Fruit fly (Drosophila melanogaster) whole organism, embryonic: ENCODE data around the gene CG3091.

Experiments used
- Aef1 ChIP-seq: fragments of 200-800 bp; sonication (Bioruptor generic); IDR thresholded peaks from 3 replicates; pipeline ENCODE4 v1.3.6; 2022; ENCODE audit warnings: missing biosample characterization, missing genetic modification characterization
- CG10565 ChIP-seq: fragments of 200-800 bp; sonication (Bioruptor generic); optimal IDR thresholded peaks from 3 replicates; lab custom pipeline; 2016; ENCODE audit warnings: missing biosample characterization, mild to moderate bottlenecking, missing genetic modification characterization
- CG10979 ChIP-seq: fragments of 200-800 bp; sonication (Bioruptor generic); optimal IDR thresholded peaks from 2 replicates; lab custom pipeline; 2018; ENCODE audit warnings: missing biosample characterization, mild to moderate bottlenecking, missing genetic modification characterization, moderate library complexity
- CG1233 ChIP-seq: fragments of 200-800 bp; sonication (Bioruptor generic); optimal IDR thresholded peaks from 4 replicates; lab custom pipeline; 2018; ENCODE audit warnings: missing biosample characterization, mild to moderate bottlenecking, missing genetic modification characterization
- CG12942 ChIP-seq: fragments of 200-800 bp; sonication (Bioruptor generic); optimal IDR thresholded peaks from 3 replicates; lab custom pipeline; 2016; ENCODE audit warnings: missing biosample characterization, missing genetic modification characterization
- CG13624 ChIP-seq: fragments of 200-800 bp; sonication (Bioruptor generic); optimal IDR thresholded peaks from 2 replicates; lab custom pipeline; 2016; ENCODE audit warnings: missing biosample characterization, missing genetic modification characterization
- CG14441 ChIP-seq: fragments of 200-800 bp; sonication (Bioruptor generic); IDR thresholded peaks from 2 replicates; pipeline ENCODE4 v1.3.6; 2022; ENCODE audit warnings: missing biosample characterization, missing genetic modification characterization
- CG16779 ChIP-seq: fragments of 200-800 bp; sonication (Bioruptor generic); IDR thresholded peaks from 2 replicates; pipeline ENCODE4 v1.3.6; 2022; ENCODE audit warnings: missing biosample characterization, missing genetic modification characterization
- CG16863 ChIP-seq: fragments of 200-800 bp; sonication (Bioruptor generic); optimal IDR thresholded peaks from 3 replicates; lab custom pipeline; 2016; ENCODE audit warnings: missing biosample characterization, missing genetic modification characterization
- CG17328 ChIP-seq: fragments of 200-800 bp; sonication (Bioruptor generic); IDR thresholded peaks from 2 replicates; pipeline ENCODE4 v1.3.6; 2022; ENCODE audit warnings: missing biosample characterization, missing genetic modification characterization
- CG17912 ChIP-seq: fragments of 200-800 bp; sonication (Bioruptor generic); optimal IDR thresholded peaks from 2 replicates; lab custom pipeline; 2018; ENCODE audit warnings: missing biosample characterization, mild to moderate bottlenecking, missing genetic modification characterization
- CG2678 ChIP-seq: fragments of 200-800 bp; sonication (Bioruptor generic); optimal IDR thresholded peaks from 3 replicates; lab custom pipeline; 2019; ENCODE audit warnings: missing biosample characterization, mild to moderate bottlenecking, missing genetic modification characterization, moderate library complexity
- CG2712 ChIP-seq: fragments of 200-800 bp; optimal IDR thresholded peaks from 3 replicates; lab custom pipeline; 2019; ENCODE audit warnings: missing biosample characterization, mild to moderate bottlenecking, missing genetic modification characterization, moderate library complexity
- CG32767 ChIP-seq: fragments of 200-800 bp; sonication (Bioruptor generic); IDR thresholded peaks from 2 replicates; pipeline ENCODE4 v1.3.6; 2022; ENCODE audit warnings: missing biosample characterization, missing genetic modification characterization
- CG33213 ChIP-seq: fragments of 200-800 bp; sonication (Bioruptor generic); optimal IDR thresholded peaks from 3 replicates; lab custom pipeline; 2016; ENCODE audit warnings: missing biosample characterization, missing genetic modification characterization
- CG6254 ChIP-seq: fragments of 200-800 bp; sonication (Bioruptor generic); optimal IDR thresholded peaks from 3 replicates; lab custom pipeline; 2017; ENCODE audit warnings: mild to moderate bottlenecking, missing biosample characterization, missing genetic modification reagents, missing genetic modification characterization
- CG6765 ChIP-seq: fragments of 200-800 bp; sonication (Bioruptor generic); optimal IDR thresholded peaks from 3 replicates; lab custom pipeline; 2017; ENCODE audit warnings: missing biosample characterization, mild to moderate bottlenecking, missing genetic modification characterization
- CG7745 ChIP-seq: fragments of 200-800 bp; sonication (Bioruptor generic); optimal IDR thresholded peaks from 2 replicates; lab custom pipeline; 2018; ENCODE audit warnings: missing biosample characterization, mild to moderate bottlenecking, missing genetic modification characterization, moderate library complexity
- CG8290 ChIP-seq, 3 experiments: fragments of 200-800 bp; sonication (Bioruptor generic); optimal IDR thresholded peaks; 2 replicates each; lab custom pipeline; 2016 to 2019; ENCODE audit warnings: missing biosample characterization in 3 of 3, missing genetic modification characterization in 3 of 3, mild to moderate bottlenecking in 2 of 3, moderate library complexity in 1 of 3
- CG8924 ChIP-seq: fragments of 200-800 bp; optimal IDR thresholded peaks from 3 replicates; lab custom pipeline; 2019; ENCODE audit warnings: missing biosample characterization, mild to moderate bottlenecking, missing genetic modification characterization, moderate library complexity
- D ChIP-seq, 2 experiments: fragments of 200-800 bp in 1 of 2; fragments of >200 bp in 1 of 2; sonication (Bioruptor generic) in 1 of 2; optimal IDR thresholded peaks; 2 replicates in 1 of 2; 3 replicates in 1 of 2; lab custom pipeline; 2017; ENCODE audit warnings: mild to moderate bottlenecking in 1 of 2, missing biosample characterization in 1 of 2, missing genetic modification characterization in 1 of 2, missing genetic modification reagents in 1 of 2
- Dbx ChIP-seq: fragments of 200-800 bp; sonication (Bioruptor generic); IDR thresholded peaks from 3 replicates; pipeline ENCODE4 v1.3.6; 2022; ENCODE audit warnings: missing biosample characterization, missing genetic modification characterization
- Dp ChIP-seq: fragments of 200-800 bp; sonication (Bioruptor generic); optimal IDR thresholded peaks from 2 replicates; lab custom pipeline; 2018; ENCODE audit warnings: missing biosample characterization, mild to moderate bottlenecking, missing genetic modification characterization, moderate library complexity
- Elba2 ChIP-seq: fragments of 200-800 bp; sonication (Bioruptor generic); optimal IDR thresholded peaks from 3 replicates; lab custom pipeline; 2016; ENCODE audit warnings: missing biosample characterization, missing genetic modification characterization
- H15 ChIP-seq: fragments of 200-800 bp; sonication (Bioruptor generic); IDR thresholded peaks from 3 replicates; pipeline ENCODE4 v1.3.6; 2022; ENCODE audit warnings: missing biosample characterization, missing genetic modification characterization
- HLHmδ ChIP-seq: fragments of 200-800 bp; sonication (Bioruptor generic); optimal IDR thresholded peaks from 2 replicates; lab custom pipeline; 2018; ENCODE audit warnings: missing biosample characterization, mild to moderate bottlenecking, missing genetic modification characterization, moderate library complexity
- Mes4 ChIP-seq: fragments of 200-800 bp; sonication (Bioruptor generic); optimal IDR thresholded peaks from 2 replicates; lab custom pipeline; 2016; ENCODE audit warnings: missing biosample characterization, missing genetic modification characterization
- NC2β ChIP-seq: fragments of 200-800 bp; sonication (Bioruptor generic); optimal IDR thresholded peaks from 2 replicates; lab custom pipeline; 2016; ENCODE audit warnings: missing biosample characterization, missing genetic modification characterization
- Scr ChIP-seq: fragments of 200-800 bp; sonication (Bioruptor generic); IDR thresholded peaks from 2 replicates; pipeline ENCODE4 v1.3.6; 2022; ENCODE audit warnings: missing biosample characterization, missing genetic modification characterization; ENCODE audit not compliant: partially characterized antibody
- ac ChIP-seq: fragments of 200-800 bp; sonication (Bioruptor generic); optimal IDR thresholded peaks from 3 replicates; lab custom pipeline; 2017; ENCODE audit warnings: missing biosample characterization, mild to moderate bottlenecking, missing genetic modification characterization
- al ChIP-seq: fragments of 200-800 bp; sonication (Bioruptor generic); IDR thresholded peaks from 2 replicates; pipeline ENCODE4 v1.3.6; 2022; ENCODE audit warnings: missing biosample characterization, missing genetic modification characterization
- corto ChIP-seq: fragments of 200-800 bp; sonication (Bioruptor generic); optimal IDR thresholded peaks from 2 replicates; lab custom pipeline; 2016; ENCODE audit warnings: missing biosample characterization, mild to moderate bottlenecking, missing genetic modification characterization, moderate library complexity
- disco-r ChIP-seq: fragments of 200-800 bp; sonication (Bioruptor generic); optimal IDR thresholded peaks from 2 replicates; lab custom pipeline; 2016; ENCODE audit warnings: missing biosample characterization, missing genetic modification characterization
- dysf ChIP-seq: fragments of 200-800 bp; sonication (Bioruptor generic); IDR thresholded peaks from 3 replicates; pipeline ENCODE4 v1.3.6; 2022; ENCODE audit warnings: missing biosample characterization, missing genetic modification characterization
- emc ChIP-seq: fragments of 200-800 bp; sonication (Bioruptor generic); optimal IDR thresholded peaks from 2 replicates; lab custom pipeline; 2016; ENCODE audit warnings: missing biosample characterization, missing genetic modification characterization
- ind ChIP-seq: fragments of 200-800 bp; sonication (Bioruptor generic); optimal IDR thresholded peaks from 3 replicates; lab custom pipeline; 2016; ENCODE audit warnings: missing biosample characterization, missing genetic modification characterization
- kah ChIP-seq: fragments of 200-800 bp; sonication (Bioruptor generic); optimal IDR thresholded peaks from 2 replicates; lab custom pipeline; 2018; ENCODE audit warnings: missing biosample characterization, mild to moderate bottlenecking, missing genetic modification characterization
- lbe ChIP-seq: fragments of 200-800 bp; sonication (Bioruptor generic); optimal IDR thresholded peaks from 2 replicates; lab custom pipeline; 2016; ENCODE audit warnings: missing biosample characterization, mild to moderate bottlenecking, missing genetic modification characterization
- nerfin-2 ChIP-seq: fragments of 200-800 bp; sonication (Bioruptor generic); IDR thresholded peaks from 2 replicates; pipeline ENCODE4 v1.3.6; 2022; ENCODE audit warnings: missing biosample characterization, missing genetic modification characterization; ENCODE audit not compliant: partially characterized antibody
- oc ChIP-seq: fragments of 200-800 bp; sonication (Bioruptor generic); optimal IDR thresholded peaks from 2 replicates; lab custom pipeline; 2018; ENCODE audit warnings: missing biosample characterization, mild to moderate bottlenecking, missing genetic modification characterization, moderate library complexity
- prd ChIP-seq, 3 experiments: fragments of >200 bp in 2 of 3; fragments of 200-800 bp in 1 of 3; sonication (Bioruptor generic) in 1 of 3; optimal IDR thresholded peaks in 2 of 3; IDR thresholded peaks in 1 of 3; 2 replicates in 2 of 3; 3 replicates in 1 of 3; pipeline versions ENCODE4 v1.3.6 to Lab custom; 2017 to 2022; ENCODE audit warnings: missing biosample characterization in 1 of 3, missing genetic modification characterization in 1 of 3
- shn ChIP-seq: fragments of 200-800 bp; sonication (Bioruptor generic); optimal IDR thresholded peaks from 3 replicates; lab custom pipeline; 2016; ENCODE audit warnings: missing biosample characterization, missing genetic modification characterization
- slou ChIP-seq: fragments of 200-800 bp; sonication (Bioruptor generic); optimal IDR thresholded peaks from 3 replicates; lab custom pipeline; 2016; ENCODE audit warnings: missing biosample characterization, missing genetic modification characterization
- sob ChIP-seq: fragments of 200-800 bp; sonication (Bioruptor generic); IDR thresholded peaks from 2 replicates; pipeline ENCODE4 v1.3.6; 2022; ENCODE audit warnings: missing biosample characterization, missing genetic modification characterization
- sr ChIP-seq: fragments of 200-800 bp; sonication (Bioruptor generic); IDR thresholded peaks from 3 replicates; pipeline ENCODE4 v1.3.6; 2022; ENCODE audit warnings: missing biosample characterization, missing genetic modification characterization
- tap ChIP-seq: fragments of 200-800 bp; optimal IDR thresholded peaks from 3 replicates; lab custom pipeline; 2019; ENCODE audit warnings: missing biosample characterization, mild to moderate bottlenecking, missing genetic modification characterization, moderate library complexity
- tna ChIP-seq: fragments of 200-800 bp; sonication (Bioruptor generic); IDR thresholded peaks from 2 replicates; pipeline ENCODE4 v1.3.6; 2022; ENCODE audit warnings: missing biosample characterization, missing genetic modification characterization; ENCODE audit not compliant: partially characterized antibody
- wdn ChIP-seq: fragments of 200-800 bp; sonication (Bioruptor generic); IDR thresholded peaks from 2 replicates; pipeline ENCODE4 v1.3.6; 2022; ENCODE audit warnings: missing biosample characterization, missing genetic modification characterization

Gene CG3091

dm6 chrX:2222181-2222790 is 31.7 kb downstream of the CG3091 start, which contains the start of gene Vinc (continued):
- peak; percentile 82 for TF ChIP-seq Dp (GFP tag; lab: Kevin White, UChicago)
- TF ChIP-seq CG10565: no peak
- peak; percentile 59 for TF ChIP-seq CG16863 (GFP tag; lab: Kevin White, UChicago)
- TF ChIP-seq CG8924 (tag; lab: Kevin White, UChicago): peak; percentile 76
- TF ChIP-seq sob: peak; percentile 82
- TF ChIP-seq dysf: peak; percentile 95
- TF ChIP-seq tap: peak; percentile 82
- TF ChIP-seq shn (GFP tag; lab: Kevin White, UChicago): peak; percentile 83
- TF ChIP-seq Elba2 (GFP tag; lab: Kevin White, UChicago): no peak
- TF ChIP-seq CG33213: peak; percentile 68
- peak; percentile 57 for TF ChIP-seq CG8290 (GFP tag; optimal IDR thresholded peaks at IDR 0.05; lab: Kevin White, UChicago)
- TF ChIP-seq CG8290 (tag; optimal IDR thresholded peaks at IDR 0.05; lab: Kevin White, UChicago): no peak
- peak; percentile 90 for TF ChIP-seq CG1233
- TF ChIP-seq ind (GFP tag; lab: Kevin White, UChicago): peak; percentile 90
- peak; percentile 79 for TF ChIP-seq CG6254 (GFP tag; lab: Kevin White, UChicago)
- no peak for TF ChIP-seq D (optimal IDR thresholded peaks at IDR 0.05; lab: Kevin White, UChicago)
- peak; percentile 82 for TF ChIP-seq D (GFP tag; optimal IDR thresholded peaks at IDR 0.05; lab: Kevin White, UChicago)
- peak; percentile 79 for TF ChIP-seq kah (GFP tag; lab: Kevin White, UChicago)
- TF ChIP-seq CG2678: peak; percentile 96
- TF ChIP-seq CG6765: peak; percentile 88
- TF ChIP-seq CG32767 (GFP tag; lab: Robert Waterston, UW): peak; percentile 59; the same call in 1 of the 2 replicates
- TF ChIP-seq disco-r (GFP tag; lab: Kevin White, UChicago): peak; percentile 38
- TF ChIP-seq slou (GFP tag; lab: Kevin White, UChicago): peak; percentile 86
- peak; percentile 89 for TF ChIP-seq CG10979 (tag; lab: Kevin White, UChicago)
- TF ChIP-seq CG7745 (tag; lab: Kevin White, UChicago): no peak
- peak; percentile 84 for TF ChIP-seq CG14441 (GFP tag; lab: Robert Waterston, UW)
- TF ChIP-seq ac: no peak
- TF ChIP-seq prd (optimal IDR thresholded peaks at IDR 0.05; lab: Kevin White, UChicago): no peak
- TF ChIP-seq prd (GFP tag; IDR thresholded peaks at IDR 0.05; lab: Robert Waterston, UW): peak; percentile 79
- no peak for TF ChIP-seq corto (GFP tag; lab: Kevin White, UChicago)
- peak; percentile 62 for TF ChIP-seq CG17328
- peak; percentile 43; the same call in 1 of the 2 replicates for TF ChIP-seq Scr (GFP tag; lab: Robert Waterston, UW)
- peak; percentile 23; the same call in 1 of the 3 replicates for TF ChIP-seq sr (GFP tag; lab: Robert Waterston, UW)
- TF ChIP-seq H15: peak; percentile 68; the same call in 2 of the 3 replicates
- TF ChIP-seq CG13624: peak; percentile 91
- peak; percentile 16 for TF ChIP-seq oc
- peak; percentile 56 for TF ChIP-seq CG17912 (GFP tag; lab: Kevin White, UChicago)
- peak; percentile 75 for TF ChIP-seq lbe (GFP tag; lab: Kevin White, UChicago)
- peak; percentile 41 for TF ChIP-seq Mes4
- peak; percentile 69; the same call in 1 of the 2 replicates for TF ChIP-seq wdn
- TF ChIP-seq Dbx: peak; percentile 89
- TF ChIP-seq Aef1: peak; percentile 81
- TF ChIP-seq al (GFP tag; lab: Robert Waterston, UW): peak; percentile 66
- TF ChIP-seq nerfin-2: 0 out of 2 replicates have a peak, but pooled peaks have one; percentile 37
- peak; percentile 67 for TF ChIP-seq CG12942 (GFP tag; lab: Kevin White, UChicago)
- TF ChIP-seq CG2712 (tag; lab: Kevin White, UChicago): peak; percentile 89
- no peak for TF ChIP-seq HLHmδ (GFP tag; lab: Kevin White, UChicago)
- TF ChIP-seq CG16779: no peak
- TF ChIP-seq NC2β: peak; percentile 29
- TF ChIP-seq tna: peak; percentile 55; the same call in 1 of the 2 replicates
- peak; percentile 70 for TF ChIP-seq emc (GFP tag; lab: Kevin White, UChicago)
